Worm (Caenorhabditis elegans): Measurements from ENCODE around the gene C15H11.1.

DNA sequence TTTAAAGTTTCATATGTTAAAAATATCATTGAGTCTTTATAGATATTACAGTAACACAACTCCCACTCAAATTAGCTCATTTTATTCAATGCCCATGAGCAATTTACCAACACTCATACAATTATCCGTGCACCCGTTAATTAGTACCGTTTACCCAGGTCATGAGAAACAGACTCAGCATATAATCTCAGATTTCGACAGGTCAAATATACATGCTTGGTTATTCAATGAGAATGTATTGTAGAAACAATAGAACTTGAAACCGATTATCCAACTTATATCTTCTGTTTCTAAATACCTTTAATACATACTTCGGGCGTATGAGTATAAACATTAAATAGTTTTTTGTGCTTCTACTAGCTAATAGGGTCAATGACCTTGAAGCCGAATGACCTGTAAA, 42.6 kb downstream of the C15H11.1 start:
- no peak for TF ChIP-seq ama-1 (optimal IDR thresholded peaks at IDR 0.05)
- TF ChIP-seq flt-1 (GFP tag; IDR thresholded peaks at IDR 0.05): no peak
